Worm (Caenorhabditis elegans): ENCODE results near the gene kynu-1.

Gene kynu-1

ce11 chrX:6066618-6067017, 42.5 kb downstream of the kynu-1 start:
- TF ChIP-seq zag-1 (tag; optimal IDR thresholded peaks at IDR 0.05) = no peak
- TF ChIP-seq php-3 (GFP tag; IDR thresholded peaks at IDR 0.05) = no peak
- TF ChIP-seq dve-1 (tag; optimal IDR thresholded peaks at IDR 0.05; ENCODE audit: insufficient read depth) = no peak
- no peak for TF ChIP-seq spr-3 (GFP tag; optimal IDR thresholded peaks at IDR 0.05)
- TF ChIP-seq lir-3 (tag; optimal IDR thresholded peaks at IDR 0.05) = no peak
- TF ChIP-seq madf-5 (GFP tag; IDR thresholded peaks at IDR 0.05) = no peak
- TF ChIP-seq mep-1 (tag; optimal IDR thresholded peaks at IDR 0.05) = no peak
- no peak for TF ChIP-seq madf-9 (GFP tag; conservative IDR thresholded peaks at IDR 0.05)
- no peak for TF ChIP-seq nhr-25 (tag; optimal IDR thresholded peaks at IDR 0.05; ENCODE audit: borderline replicate concordance, insufficient read depth)
- no peak for TF ChIP-seq ceh-62 (tag; optimal IDR thresholded peaks at IDR 0.05)
- no peak for TF ChIP-seq mxl-3 (GFP tag; optimal IDR thresholded peaks at IDR 0.05)
- TF ChIP-seq ztf-11 (tag; optimal IDR thresholded peaks at IDR 0.05) = no peak
- no peak for TF ChIP-seq D1046.2 (GFP tag; IDR thresholded peaks at IDR 0.05)
- TF ChIP-seq F26F4.8 (GFP tag; conservative IDR thresholded peaks at IDR 0.05) = no peak
- no peak for TF ChIP-seq dpl-1 (GFP tag; optimal IDR thresholded peaks at IDR 0.05)
- TF ChIP-seq hmg-1.1 (GFP tag; IDR thresholded peaks at IDR 0.05) = no peak
- TF ChIP-seq zip-2 (tag; optimal IDR thresholded peaks at IDR 0.05) = no peak
- TF ChIP-seq snpc-1.2 (GFP tag; IDR thresholded peaks at IDR 0.05) = no peak
- no peak for TF ChIP-seq F37D6.2 (tag; optimal IDR thresholded peaks at IDR 0.05)

ce11 chrX:6065936-6066452, 43.1 kb downstream of the kynu-1 start, which contains the start of gene ptr-4:
ptr-4 (minus strand) TSS chrX:6065986.
- TF ChIP-seq unc-62 (GFP tag; optimal IDR thresholded peaks at IDR 0.05 in 1 of 2) = peak in 1 of 2 experiments; percentile 92
- TF ChIP-seq unc-62 (tag; optimal IDR thresholded peaks at IDR 0.05) = no peak
- no peak for TF ChIP-seq lin-38 (GFP tag; IDR thresholded peaks at IDR 0.05)

DNA sequence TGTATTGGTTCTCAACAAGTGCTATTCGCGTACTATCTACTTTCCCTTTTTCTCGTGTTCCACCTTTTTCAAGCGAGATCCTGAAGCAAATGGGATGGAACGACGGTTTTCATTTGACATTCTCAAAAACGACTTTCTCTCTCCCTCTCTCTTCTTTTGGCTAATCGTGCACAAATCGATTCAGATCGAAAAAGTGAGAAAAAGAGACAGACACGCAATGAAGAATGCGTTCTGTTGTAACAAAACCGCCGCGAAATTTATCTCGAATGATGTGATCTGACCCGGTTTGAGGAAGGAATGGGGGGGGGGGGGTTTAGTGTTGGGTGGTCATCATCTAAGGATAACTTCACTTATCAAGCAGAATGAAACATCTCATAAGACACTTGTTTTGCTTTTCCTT, 44.8 kb downstream of the kynu-1 start:
- TF ChIP-seq nhr-11 (tag; optimal IDR thresholded peaks at IDR 0.05) (no peak), pha-4 (GFP tag; IDR thresholded peaks at IDR 0.05) (no peak), pha-4 (tag; optimal IDR thresholded peaks at IDR 0.05) (no peak), zfp-3 (GFP tag; conservative IDR thresholded peaks at IDR 0.05) (no peak), lin-39 (tag; optimal IDR thresholded peaks at IDR 0.05) (no peak), hlh-30 (tag; optimal IDR thresholded peaks at IDR 0.05; ENCODE audit: insufficient read depth) (peak; percentile 9), unc-62 (GFP tag; optimal IDR thresholded peaks at IDR 0.05 in 1 of 2) (no peak), unc-62 (tag; optimal IDR thresholded peaks at IDR 0.05) (no peak), aly-2 (tag; optimal IDR thresholded peaks at IDR 0.05) (no peak), mdl-1 (tag; optimal IDR thresholded peaks at IDR 0.05) (peak in 1 of 2 experiments; percentile 23), F10B5.3 (tag; optimal IDR thresholded peaks at IDR 0.05) (no peak), R02D3.7 (tag; optimal IDR thresholded peaks at IDR 0.05) (no peak), hlh-11 (tag; optimal IDR thresholded peaks at IDR 0.05) (peak; percentile 25), ceh-82 (tag; optimal IDR thresholded peaks at IDR 0.05) (no peak), ces-1 (GFP tag; optimal IDR thresholded peaks at IDR 0.05) (no peak), ZK546.5 (tag; optimal IDR thresholded peaks at IDR 0.05) (no peak), mep-1 (tag; optimal IDR thresholded peaks at IDR 0.05) (no peak), mdt-29 (GFP tag; IDR thresholded peaks at IDR 0.05) (no peak), daf-12 (tag; optimal IDR thresholded peaks at IDR 0.05) (no peak), aha-1 (tag) (no peak), Y105C5A.15 (GFP tag; IDR thresholded peaks at IDR 0.05) (no peak), lir-3 (tag; optimal IDR thresholded peaks at IDR 0.05) (no peak), attf-4 (tag; optimal IDR thresholded peaks at IDR 0.05) (no peak), T26A8.4 (GFP tag; IDR thresholded peaks at IDR 0.05) (no peak), ceh-32 (tag; optimal IDR thresholded peaks at IDR 0.05; ENCODE audit: poor library complexity) (no peak), lin-29 (GFP tag; IDR thresholded peaks at IDR 0.05) (no peak), egl-27 (tag; optimal IDR thresholded peaks at IDR 0.05) (no peak), nhr-76 (tag; optimal IDR thresholded peaks at IDR 0.05) (no peak), lim-7 (GFP tag; IDR thresholded peaks at IDR 0.05) (no peak)

Data from whole organism, L4 larva.